Worm (Caenorhabditis elegans) whole organism, L2 larva: ENCODE data around the gene F59A2.5.

Experiments used
- ama-1 ChIP-seq: fragments of 150-350 bp; optimal IDR thresholded peaks from 2 replicates; lab custom pipeline; 2018; ENCODE audit warnings: inconsistent platforms
- dmd-4 ChIP-seq: sonication (generic microtip); optimal IDR thresholded peaks from 2 replicates; lab custom pipeline; 2017; ENCODE audit warnings: missing biosample characterization, missing genetic modification characterization
- elt-3 ChIP-seq: sonication (generic microtip); optimal IDR thresholded peaks from 2 replicates; lab custom pipeline; 2017; ENCODE audit warnings: missing biosample characterization, missing genetic modification characterization
- fos-1 ChIP-seq: fragments of 150-350 bp; optimal IDR thresholded peaks from 2 replicates; lab custom pipeline; 2014; ENCODE audit warnings: missing biosample characterization, missing genetic modification characterization
- nhr-21 ChIP-seq: fragments of 150-350 bp; optimal IDR thresholded peaks from 2 replicates; lab custom pipeline; 2014; ENCODE audit warnings: missing biosample characterization, missing genetic modification characterization
- snpc-4 ChIP-seq: fragments of 150-350 bp; optimal IDR thresholded peaks from 2 replicates; lab custom pipeline; 2014; ENCODE audit warnings: missing biosample characterization, missing genetic modification characterization
- zag-1 ChIP-seq: fragments of 150-350 bp; optimal IDR thresholded peaks from 2 replicates; lab custom pipeline; 2014; ENCODE audit warnings: missing biosample characterization, missing genetic modification characterization
- ztf-11 ChIP-seq: sonication (generic microtip); optimal IDR thresholded peaks from 2 replicates; lab custom pipeline; 2017; ENCODE audit warnings: missing biosample characterization, missing genetic modification characterization

DNA sequence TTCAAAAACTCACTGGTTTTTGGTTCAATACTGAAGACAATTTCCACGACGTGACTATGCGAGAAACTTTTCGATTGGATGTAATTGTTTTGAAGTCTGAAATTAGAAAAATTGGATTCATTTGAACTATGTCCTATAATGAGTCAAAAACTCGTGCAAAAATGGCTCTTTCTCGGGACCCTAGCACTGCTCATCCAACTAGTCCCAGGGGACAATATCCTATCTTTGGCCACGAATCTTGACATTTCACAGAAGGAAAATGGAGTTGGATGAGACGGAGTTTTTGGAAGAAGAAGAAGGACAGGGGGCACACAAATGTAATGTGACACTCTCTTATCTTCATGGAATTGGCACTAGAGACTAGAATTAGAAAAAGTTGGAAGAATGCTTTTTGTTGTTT is 22.8 kb upstream of the F59A2.5 start:
- TF ChIP-seq nhr-21 (no peak), snpc-4 (tag; lab: Kevin White, UChicago) (peak; percentile 12), fos-1 (tag; lab: Kevin White, UChicago) (no peak), zag-1 (tag; lab: Kevin White, UChicago) (peak; percentile 14), ztf-11 (tag; lab: Kevin White, UChicago) (no peak), dmd-4 (tag; lab: Kevin White, UChicago) (no peak), elt-3 (tag; lab: Kevin White, UChicago) (no peak), ama-1 (lab: Kevin White, UChicago) (no peak)
